Fruit fly (Drosophila melanogaster) whole organism, embryonic: Measurements from ENCODE around the gene HP5.

Experiments
- Antp ChIP-seq: fragments of 200-800 bp; sonication (Bioruptor generic); optimal IDR thresholded peaks from 3 replicates; lab custom pipeline; 2016; ENCODE audit warnings: missing biosample characterization, missing genetic modification characterization
- CG16813 ChIP-seq: fragments of 200-800 bp; sonication (Bioruptor generic); IDR thresholded peaks from 3 replicates; pipeline ENCODE4 v1.3.6; 2022; ENCODE audit warnings: missing biosample characterization, missing genetic modification characterization; ENCODE audit not compliant: partially characterized antibody
- CG17359 ChIP-seq: fragments of 200-800 bp; sonication (Bioruptor generic); optimal IDR thresholded peaks from 3 replicates; lab custom pipeline; 2018; ENCODE audit warnings: missing biosample characterization, mild to moderate bottlenecking, missing genetic modification characterization, moderate library complexity
- CG17568 ChIP-seq: fragments of 200-800 bp; sonication (Bioruptor generic); optimal IDR thresholded peaks from 2 replicates; lab custom pipeline; 2018; ENCODE audit warnings: missing biosample characterization, mild to moderate bottlenecking, missing genetic modification characterization, moderate library complexity
- CG4707 ChIP-seq: fragments of 200-800 bp; sonication (Bioruptor generic); optimal IDR thresholded peaks from 2 replicates; lab custom pipeline; 2018; ENCODE audit warnings: missing biosample characterization, mild to moderate bottlenecking, missing genetic modification characterization, moderate library complexity
- Hr39 ChIP-seq: fragments of >200 bp; optimal IDR thresholded peaks from 2 replicates; lab custom pipeline; 2017
- Ravus ChIP-seq: fragments of 200-800 bp; sonication (Bioruptor generic); IDR thresholded peaks from 2 replicates; pipeline ENCODE4 v1.3.6; 2022; ENCODE audit warnings: missing biosample characterization, missing genetic modification characterization
- ash1 ChIP-seq: fragments of 200-800 bp; sonication (Bioruptor generic); optimal IDR thresholded peaks from 2 replicates; lab custom pipeline; 2018; ENCODE audit warnings: missing biosample characterization, mild to moderate bottlenecking, missing genetic modification characterization
- lov ChIP-seq, 2 experiments: fragments of 200-800 bp in 1 of 2; fragments of >200 bp in 1 of 2; sonication (Bioruptor generic) in 1 of 2; IDR thresholded peaks in 1 of 2; optimal IDR thresholded peaks in 1 of 2; 2 replicates in 1 of 2; 3 replicates in 1 of 2; pipeline versions ENCODE4 v1.3.6 to Lab custom; 2017 to 2022; ENCODE audit warnings: missing biosample characterization in 1 of 2, missing genetic modification characterization in 1 of 2
- peb ChIP-seq: fragments of 200-800 bp; sonication (Bioruptor generic); IDR thresholded peaks from 2 replicates; pipeline ENCODE4 v1.3.6; 2022; ENCODE audit warnings: missing biosample characterization, missing genetic modification characterization
- ranshi ChIP-seq: fragments of 200-800 bp; sonication (Bioruptor generic); IDR thresholded peaks from 2 replicates; pipeline ENCODE4 v1.3.6; 2022; ENCODE audit warnings: missing biosample characterization, missing genetic modification characterization
- sna ChIP-seq: fragments of 200-800 bp; sonication (Bioruptor generic); IDR thresholded peaks from 2 replicates; pipeline ENCODE4 v1.3.6; 2022; ENCODE audit warnings: missing biosample characterization, missing genetic modification characterization; ENCODE audit not compliant: partially characterized antibody
- unpg ChIP-seq: fragments of 200-800 bp; sonication (Bioruptor generic); optimal IDR thresholded peaks from 3 replicates; lab custom pipeline; 2018; ENCODE audit warnings: missing biosample characterization, mild to moderate bottlenecking, missing genetic modification characterization, moderate library complexity
- wdn ChIP-seq: fragments of 200-800 bp; sonication (Bioruptor generic); IDR thresholded peaks from 2 replicates; pipeline ENCODE4 v1.3.6; 2022; ENCODE audit warnings: missing biosample characterization, missing genetic modification characterization

DNA sequence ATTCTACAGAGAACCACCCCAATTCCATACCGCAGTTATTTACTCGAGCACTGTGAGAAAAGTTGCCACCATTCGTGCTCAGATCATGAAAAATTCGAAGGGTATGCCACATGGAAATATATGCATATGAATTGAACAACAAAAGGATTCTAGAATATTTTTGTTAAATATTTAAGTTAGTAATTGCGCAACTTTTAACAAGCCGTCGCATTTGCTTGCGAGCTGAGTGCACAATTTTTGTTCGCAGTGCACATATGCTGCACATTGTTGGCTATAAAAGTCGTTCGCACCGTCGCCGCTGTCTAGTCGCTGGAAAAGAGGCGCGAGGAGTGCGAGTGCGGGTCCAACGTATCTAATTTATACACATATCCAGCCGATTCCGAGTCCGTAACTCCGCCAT, 22.2 kb downstream of the HP5 start, which contains the start of gene Cyp4g15:
- no peak for TF ChIP-seq Hr39 (lab: Kevin White, UChicago)
- TF ChIP-seq Antp = no peak
- no peak for TF ChIP-seq ash1 (GFP tag; lab: Kevin White, UChicago)
- TF ChIP-seq wdn = no peak
- TF ChIP-seq CG17359 (tag; lab: Kevin White, UChicago) = no peak
- TF ChIP-seq CG4707 (GFP tag; lab: Kevin White, UChicago) = no peak
- TF ChIP-seq sna (GFP tag; lab: Robert Waterston, UW) = no peak
- no peak for TF ChIP-seq Ravus
- no peak for TF ChIP-seq CG17568 (GFP tag; lab: Kevin White, UChicago)
- no peak for TF ChIP-seq peb
- no peak for TF ChIP-seq CG16813 (GFP tag; lab: Robert Waterston, UW)
- TF ChIP-seq ranshi (GFP tag; lab: Robert Waterston, UW) = no peak
- no peak for TF ChIP-seq unpg (GFP tag; lab: Kevin White, UChicago)
- no peak for TF ChIP-seq lov (optimal IDR thresholded peaks at IDR 0.05; lab: Kevin White, UChicago)
- TF ChIP-seq lov (GFP tag; IDR thresholded peaks at IDR 0.05; lab: Robert Waterston, UW) = no peak
